Worm (Caenorhabditis elegans) whole organism, early embryonic: Measurements from ENCODE around the gene T25D1.1.

Source experiments
- B0310.2 ChIP-seq: sonication (generic microtip); optimal IDR thresholded peaks from 2 replicates; lab custom pipeline; 2016; ENCODE audit warnings: mild to moderate bottlenecking, missing genetic modification characterization, missing compliant biosample characterization
- F13C5.2 ChIP-seq: sonication (generic microtip); optimal IDR thresholded peaks from 2 replicates; lab custom pipeline; 2017; ENCODE audit warnings: mild to moderate bottlenecking, missing genetic modification characterization, inconsistent platforms, missing compliant biosample characterization
- aly-1 ChIP-seq: sonication (generic microtip); optimal IDR thresholded peaks from 2 replicates; lab custom pipeline; 2016; ENCODE audit warnings: missing genetic modification characterization, missing compliant biosample characterization
- ama-1 ChIP-seq: fragments of 150-350 bp; optimal IDR thresholded peaks from 2 replicates; lab custom pipeline; 2014
- ceh-13 ChIP-seq: fragments of 200-800 bp; sonication (Bioruptor generic); optimal IDR thresholded peaks from 2 replicates; lab custom pipeline; 2018; ENCODE audit warnings: mild to moderate bottlenecking, missing genetic modification characterization, missing compliant biosample characterization
- ceh-36 ChIP-seq: sonication (generic microtip); optimal IDR thresholded peaks from 2 replicates; lab custom pipeline; 2016; ENCODE audit warnings: missing genetic modification characterization, inconsistent platforms, missing compliant biosample characterization
- ets-7 ChIP-seq: sonication (generic microtip); optimal IDR thresholded peaks from 2 replicates; lab custom pipeline; 2016; ENCODE audit warnings: missing genotype, missing genetic modification characterization, missing compliant biosample characterization
- flt-1 ChIP-seq: fragments of 200-800 bp; sonication (Bioruptor generic); IDR thresholded peaks from 2 replicates; pipeline ENCODE4 v1.3.6; 2022; ENCODE audit warnings: missing genetic modification characterization, missing compliant biosample characterization
- hmbx-1 ChIP-seq: sonication (generic microtip); optimal IDR thresholded peaks from 2 replicates; lab custom pipeline; 2016; ENCODE audit warnings: mild to moderate bottlenecking, missing genetic modification characterization, missing compliant biosample characterization
- hmg-4 ChIP-seq: fragments of 200-800 bp; sonication (Bioruptor generic); optimal IDR thresholded peaks from 2 replicates; lab custom pipeline; 2018; ENCODE audit warnings: mild to moderate bottlenecking, missing genetic modification characterization, missing compliant biosample characterization
- hnd-1 ChIP-seq: sonication (generic microtip); optimal IDR thresholded peaks from 2 replicates; lab custom pipeline; 2016; ENCODE audit warnings: missing genetic modification characterization, missing compliant biosample characterization
- pes-1 ChIP-seq: fragments of 200-800 bp; sonication (Bioruptor generic); IDR thresholded peaks from 2 replicates; pipeline ENCODE4 v1.3.6; 2022; ENCODE audit warnings: missing genetic modification reagents, missing genetic modification characterization, missing compliant biosample characterization
- scrt-1 ChIP-seq: fragments of 200-800 bp; sonication (Bioruptor generic); IDR thresholded peaks from 2 replicates; pipeline ENCODE4 v1.3.6; 2022; ENCODE audit warnings: missing genetic modification characterization, missing compliant biosample characterization
- sea-1 ChIP-seq: fragments of 200-800 bp; sonication (Bioruptor generic); conservative IDR thresholded peaks from 2 replicates; pipeline ENCODE4 v1.3.6; 2022; ENCODE audit warnings: missing genetic modification characterization, missing compliant biosample characterization
- tbx-11 ChIP-seq: fragments of 200-800 bp; sonication (Bioruptor generic); IDR thresholded peaks from 2 replicates; pipeline ENCODE4 v1.3.6; 2022; ENCODE audit warnings: missing genetic modification characterization, missing compliant biosample characterization
- tbx-37 ChIP-seq: fragments of 200-800 bp; sonication (Bioruptor generic); conservative IDR thresholded peaks from 2 replicates; pipeline ENCODE4 v1.3.6; 2022; ENCODE audit warnings: missing genetic modification reagents, missing genetic modification characterization, missing compliant biosample characterization
- tra-4 ChIP-seq: sonication (generic microtip); optimal IDR thresholded peaks from 2 replicates; lab custom pipeline; 2017; ENCODE audit warnings: missing genetic modification characterization, missing compliant biosample characterization

T25D1.1 gene

DNA sequence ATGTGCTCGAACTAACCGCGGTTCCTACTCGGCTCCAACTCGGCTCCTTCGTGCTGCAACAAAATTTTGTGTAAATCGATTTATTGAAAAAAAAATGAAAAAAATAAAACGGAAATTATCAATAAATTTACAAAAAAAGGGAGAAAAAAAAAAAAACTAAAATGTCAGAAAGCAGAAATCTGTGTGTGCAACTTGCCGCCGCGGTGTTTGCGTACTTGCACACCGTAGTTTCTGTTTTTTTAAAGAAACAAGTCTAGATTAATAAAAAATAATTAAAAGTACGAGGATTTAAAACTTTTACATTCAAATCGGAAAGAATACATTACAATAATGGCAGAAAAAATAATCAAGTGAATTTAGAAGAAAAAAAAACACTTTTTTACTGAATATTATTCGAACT, 2.1 kb downstream of the T25D1.1 start:
- TF ChIP-seq tra-4 (tag; lab: Kevin White, UChicago) (no peak), hmbx-1 (tag; lab: Kevin White, UChicago) (no peak)

DNA sequence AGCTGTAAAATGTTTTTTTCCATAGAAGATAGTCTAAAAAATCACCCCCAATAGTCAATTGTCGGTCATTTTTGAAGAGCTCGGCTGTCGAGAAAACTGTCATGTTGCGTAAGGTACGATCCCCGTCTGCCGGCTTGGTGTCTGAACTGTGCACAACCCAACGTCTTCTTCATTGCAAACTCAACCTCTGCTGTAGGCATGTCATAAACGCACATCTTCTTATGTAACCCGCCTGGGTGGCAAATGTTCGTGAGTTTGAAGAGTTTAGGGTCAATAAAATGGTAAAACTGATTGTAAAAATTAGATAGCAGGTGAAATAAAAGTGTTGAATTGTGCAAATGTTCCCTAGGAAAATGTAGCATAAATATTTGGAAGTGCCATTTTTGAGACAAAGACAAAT, 4.7 kb downstream of the T25D1.1 start:
- TF ChIP-seq ceh-36 (tag; lab: Kevin White, UChicago), result no peak
- TF ChIP-seq ceh-13 (GFP tag; lab: Kevin White, UChicago), result no peak
- no peak for TF ChIP-seq ama-1 (lab: Kevin White, UChicago)
- no peak for TF ChIP-seq B0310.2 (tag; lab: Kevin White, UChicago)

DNA sequence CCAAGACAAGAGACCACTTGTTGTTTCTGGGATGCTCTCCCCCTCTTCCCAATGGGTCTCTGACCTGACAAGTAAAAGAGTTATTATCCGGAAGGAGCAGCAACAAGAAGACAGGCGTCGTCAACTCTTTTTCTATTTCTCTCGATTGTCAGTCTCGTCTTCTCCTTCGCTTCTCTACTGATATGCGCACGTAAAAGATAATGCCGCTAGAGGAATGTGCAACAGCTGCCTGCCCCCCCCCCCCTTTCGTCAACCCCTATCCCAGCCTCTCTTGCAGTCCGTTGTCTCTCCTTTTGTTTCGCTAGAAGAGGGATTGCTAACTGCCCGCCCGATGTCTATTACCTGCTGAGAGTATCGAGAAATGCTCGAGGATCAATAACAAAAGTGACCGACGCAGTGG, 6.0 kb downstream of the T25D1.1 start:
- TF ChIP-seq pes-1 (GFP tag; lab: Robert Waterston, UW) (no peak), F13C5.2 (tag; lab: Kevin White, UChicago) (no peak), hmg-4 (peak; percentile 64), hnd-1 (no peak), scrt-1 (GFP tag; lab: Robert Waterston, UW) (no peak)

DNA sequence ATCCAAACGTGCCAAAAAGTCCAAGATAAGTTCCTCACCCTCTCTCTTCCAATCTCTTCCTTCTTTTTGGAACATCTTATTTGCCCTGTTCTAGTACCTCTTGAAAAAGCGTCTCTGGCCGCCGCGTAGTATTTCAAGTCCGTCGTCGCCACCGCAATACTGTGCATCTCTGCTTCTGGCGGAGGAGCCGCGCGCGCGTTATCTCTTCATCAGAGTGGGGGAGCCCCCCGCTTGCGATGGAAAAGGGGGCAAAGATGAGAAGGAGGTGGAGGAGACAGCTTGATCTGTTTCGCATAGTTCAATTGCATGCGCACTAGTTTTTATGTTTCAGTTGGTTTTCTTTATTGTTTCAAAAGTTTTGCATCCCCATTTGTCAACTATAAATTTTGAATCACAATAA, 8.2 kb downstream of the T25D1.1 start:
- TF ChIP-seq hnd-1 (no peak), ets-7 (tag; lab: Kevin White, UChicago) (no peak), scrt-1 (GFP tag; lab: Robert Waterston, UW) (no peak), ceh-36 (tag; lab: Kevin White, UChicago) (no peak), pes-1 (GFP tag; lab: Robert Waterston, UW) (no peak), hmbx-1 (tag; lab: Kevin White, UChicago) (no peak), B0310.2 (tag; lab: Kevin White, UChicago) (no peak), F13C5.2 (tag; lab: Kevin White, UChicago) (no peak), tbx-11 (GFP tag; lab: Robert Waterston, UW) (no peak), flt-1 (GFP tag; lab: Robert Waterston, UW) (no peak), ceh-13 (GFP tag; lab: Kevin White, UChicago) (no peak), tra-4 (tag; lab: Kevin White, UChicago) (no peak), hmg-4 (no peak), ama-1 (lab: Kevin White, UChicago) (no peak)

DNA sequence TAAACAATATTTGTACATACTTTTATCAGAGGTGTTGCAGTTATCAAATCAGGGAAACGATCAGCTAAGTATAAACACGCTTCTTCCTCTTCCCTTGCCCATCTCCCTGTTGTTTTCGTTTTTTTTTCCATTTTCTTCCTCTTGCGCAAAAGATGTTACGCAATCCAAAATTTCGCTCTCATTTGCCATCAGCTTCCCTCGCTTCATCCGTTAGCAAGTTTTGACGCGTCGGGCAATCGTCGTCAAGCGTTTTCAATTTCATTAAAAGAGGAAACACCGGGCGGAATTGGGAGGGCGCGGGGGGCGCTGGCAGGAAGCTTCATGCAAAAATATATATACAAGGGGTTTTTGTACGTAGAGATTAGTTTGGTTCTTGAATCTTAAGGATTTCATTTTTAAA, 10.3 kb downstream of the T25D1.1 start:
- TF ChIP-seq scrt-1 (GFP tag; lab: Robert Waterston, UW), result no peak
- TF ChIP-seq F13C5.2 (tag; lab: Kevin White, UChicago), result no peak
- no peak for TF ChIP-seq flt-1 (GFP tag; lab: Robert Waterston, UW)
- TF ChIP-seq hmbx-1 (tag; lab: Kevin White, UChicago), result no peak
- TF ChIP-seq tbx-11 (GFP tag; lab: Robert Waterston, UW), result no peak
- no peak for TF ChIP-seq ceh-36 (tag; lab: Kevin White, UChicago)
- TF ChIP-seq hmg-4, result no peak
- no peak for TF ChIP-seq tbx-37
- TF ChIP-seq ceh-13 (GFP tag; lab: Kevin White, UChicago), result no peak
- TF ChIP-seq B0310.2 (tag; lab: Kevin White, UChicago), result no peak
- no peak for TF ChIP-seq hnd-1
- no peak for TF ChIP-seq ets-7 (tag; lab: Kevin White, UChicago)
- no peak for TF ChIP-seq tra-4 (tag; lab: Kevin White, UChicago)
- no peak for TF ChIP-seq ama-1 (lab: Kevin White, UChicago)
- no peak for TF ChIP-seq pes-1 (GFP tag; lab: Robert Waterston, UW)
- TF ChIP-seq sea-1 (GFP tag; lab: Robert Waterston, UW), result no peak
- TF ChIP-seq aly-1 (tag; lab: Kevin White, UChicago), result no peak

DNA sequence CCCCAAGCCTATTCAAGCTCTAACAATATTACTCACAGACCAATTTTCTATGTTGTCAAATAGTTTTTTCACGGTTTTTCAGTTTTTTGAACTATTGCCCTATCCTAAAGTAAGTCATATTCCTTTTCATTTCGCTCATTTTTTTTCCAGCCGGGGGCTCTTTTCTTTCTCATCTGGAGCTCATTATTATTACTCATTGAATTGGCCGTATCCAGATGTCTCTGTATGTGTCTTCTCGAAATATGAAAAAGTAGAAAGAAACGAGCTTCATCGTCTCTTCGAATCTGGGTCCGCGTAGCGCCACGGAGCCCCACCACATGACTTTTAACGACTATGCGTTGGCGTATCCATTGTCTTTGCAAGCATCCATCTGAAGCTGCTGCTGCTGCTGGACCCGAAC, 10.8 kb downstream of the T25D1.1 start:
- TF ChIP-seq hmg-4, result no peak
- TF ChIP-seq ceh-36 (tag; lab: Kevin White, UChicago), result no peak
- no peak for TF ChIP-seq tra-4 (tag; lab: Kevin White, UChicago)
- no peak for TF ChIP-seq ama-1 (lab: Kevin White, UChicago)
- no peak for TF ChIP-seq tbx-11 (GFP tag; lab: Robert Waterston, UW)
- no peak for TF ChIP-seq B0310.2 (tag; lab: Kevin White, UChicago)
- no peak for TF ChIP-seq aly-1 (tag; lab: Kevin White, UChicago)
- no peak for TF ChIP-seq pes-1 (GFP tag; lab: Robert Waterston, UW)
- no peak for TF ChIP-seq tbx-37
- TF ChIP-seq flt-1 (GFP tag; lab: Robert Waterston, UW), result no peak
- no peak for TF ChIP-seq hmbx-1 (tag; lab: Kevin White, UChicago)
- TF ChIP-seq scrt-1 (GFP tag; lab: Robert Waterston, UW), result no peak
- no peak for TF ChIP-seq hnd-1
- no peak for TF ChIP-seq ceh-13 (GFP tag; lab: Kevin White, UChicago)
- TF ChIP-seq F13C5.2 (tag; lab: Kevin White, UChicago), result no peak
- no peak for TF ChIP-seq sea-1 (GFP tag; lab: Robert Waterston, UW)
- no peak for TF ChIP-seq ets-7 (tag; lab: Kevin White, UChicago)

DNA sequence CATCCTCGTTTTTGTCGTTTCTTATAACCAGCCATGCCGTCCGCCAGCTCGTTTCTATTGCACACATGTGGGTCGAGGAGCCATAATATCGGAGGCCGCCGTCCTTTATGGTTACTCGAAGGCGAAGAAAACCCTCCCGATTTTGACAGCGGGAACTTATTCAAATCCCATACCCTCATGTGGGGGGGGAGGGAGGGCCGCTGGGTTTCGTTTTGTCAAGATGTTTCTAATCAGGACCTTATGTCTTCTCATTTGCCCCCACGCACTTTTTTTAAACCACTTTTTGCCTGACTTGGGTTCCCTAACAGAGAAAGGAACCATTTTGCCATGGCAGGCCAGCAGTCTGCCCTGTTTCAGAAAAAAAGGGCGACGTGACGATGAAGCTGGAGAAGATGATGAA, 12.9 kb downstream of the T25D1.1 start:
- TF ChIP-seq hnd-1 (no peak), tra-4 (tag; lab: Kevin White, UChicago) (no peak), hmbx-1 (tag; lab: Kevin White, UChicago) (no peak), pes-1 (GFP tag; lab: Robert Waterston, UW) (no peak), ceh-13 (GFP tag; lab: Kevin White, UChicago) (no peak), flt-1 (GFP tag; lab: Robert Waterston, UW) (no peak), ama-1 (lab: Kevin White, UChicago) (no peak), tbx-37 (no peak), tbx-11 (GFP tag; lab: Robert Waterston, UW) (no peak), sea-1 (GFP tag; lab: Robert Waterston, UW) (no peak), scrt-1 (GFP tag; lab: Robert Waterston, UW) (no peak)

DNA sequence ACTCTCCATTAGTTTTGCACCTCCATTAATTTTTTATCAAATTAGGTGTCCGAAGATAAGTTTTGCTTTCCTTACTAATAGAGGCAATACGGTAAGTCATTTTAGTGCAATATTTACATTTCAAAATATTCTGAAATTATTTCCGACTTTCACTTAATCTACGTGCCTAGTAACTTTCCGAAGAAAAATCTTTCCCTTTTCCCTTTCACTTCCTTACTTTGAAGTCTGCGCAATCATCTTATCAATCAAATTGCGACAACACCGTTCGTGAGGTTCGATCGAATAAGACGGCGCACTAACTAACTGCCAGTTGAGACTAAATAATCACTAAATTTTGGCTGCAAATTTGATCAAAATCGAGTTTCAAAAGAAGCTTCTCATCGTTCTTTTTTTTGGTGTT, 14.2 kb downstream of the T25D1.1 start:
- TF ChIP-seq aly-1 (tag; lab: Kevin White, UChicago), result no peak
- no peak for TF ChIP-seq ceh-36 (tag; lab: Kevin White, UChicago)
- no peak for TF ChIP-seq hmg-4
- TF ChIP-seq ceh-13 (GFP tag; lab: Kevin White, UChicago), result no peak
- no peak for TF ChIP-seq pes-1 (GFP tag; lab: Robert Waterston, UW)
- TF ChIP-seq flt-1 (GFP tag; lab: Robert Waterston, UW), result no peak
- TF ChIP-seq hnd-1, result no peak
- TF ChIP-seq scrt-1 (GFP tag; lab: Robert Waterston, UW), result no peak
- TF ChIP-seq sea-1 (GFP tag; lab: Robert Waterston, UW), result no peak
- no peak for TF ChIP-seq B0310.2 (tag; lab: Kevin White, UChicago)
